Fruit fly (Drosophila melanogaster): ENCODE measurements around the gene Idgf3.

Gene Idgf3

DNA sequence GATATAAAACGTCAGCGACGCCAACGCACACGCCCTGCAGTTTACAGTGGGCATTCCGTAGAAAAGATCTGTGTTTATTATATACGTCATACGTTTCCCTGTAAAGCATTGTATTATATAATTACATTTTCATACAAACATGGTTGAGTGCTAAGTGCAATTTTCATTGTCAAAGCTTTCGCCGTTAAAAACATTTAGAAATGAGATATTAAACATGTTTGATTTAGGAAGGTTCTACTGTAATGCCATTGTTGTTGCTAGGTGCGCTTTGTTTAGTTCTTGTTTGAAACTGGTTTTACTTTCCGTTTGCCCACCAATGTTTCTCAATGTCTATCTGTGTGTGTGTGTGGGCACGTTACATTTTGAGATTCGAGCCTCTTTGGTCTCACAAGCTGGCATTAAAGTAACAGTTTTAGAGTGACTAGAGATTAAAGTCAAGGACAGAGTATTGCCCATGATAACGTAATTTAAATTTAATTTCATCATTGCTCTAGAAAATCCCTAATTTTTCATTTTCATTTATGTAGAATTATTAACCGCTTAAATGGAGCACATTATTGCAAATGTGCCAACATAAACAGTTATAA is 42.0 kb downstream of the Idgf3 start (continued):
- TF ChIP-seq CG31627 (GFP tag; optimal IDR thresholded peaks at IDR 0.05): peak; percentile 86
- TF ChIP-seq lz (GFP tag; optimal IDR thresholded peaks at IDR 0.05): peak; percentile 90
- TF ChIP-seq Gug (GFP tag; IDR thresholded peaks at IDR 0.05): peak; percentile 80; the same call in 1 of the 2 replicates
- peak; percentile 92 for TF ChIP-seq pdm3 (GFP tag; optimal IDR thresholded peaks at IDR 0.05)
- TF ChIP-seq CG34406 (GFP tag; optimal IDR thresholded peaks at IDR 0.05): peak; percentile 87
- peak; percentile 89 for TF ChIP-seq CG10669 (GFP tag; optimal IDR thresholded peaks at IDR 0.05)
- TF ChIP-seq CG11902 (GFP tag; optimal IDR thresholded peaks at IDR 0.05): peak; percentile 60
- peak; percentile 88 for TF ChIP-seq CG16779 (tag; optimal IDR thresholded peaks at IDR 0.05)
- TF ChIP-seq svp (GFP tag): peak; percentile 93
- peak; percentile 91 for TF ChIP-seq CG32006 (GFP tag; optimal IDR thresholded peaks at IDR 0.05)
- no peak for TF ChIP-seq Hr38 (GFP tag; optimal IDR thresholded peaks at IDR 0.05)
- peak; percentile 91 for TF ChIP-seq dsx (GFP tag; optimal IDR thresholded peaks at IDR 0.05; ENCODE audit: poor library complexity, severe bottlenecking)
- TF ChIP-seq Hr4 (GFP tag; optimal IDR thresholded peaks at IDR 0.05): peak; percentile 89
- peak; percentile 90 for TF ChIP-seq CG8119 (GFP tag; IDR thresholded peaks at IDR 0.05)
- TF ChIP-seq ss (GFP tag; optimal IDR thresholded peaks at IDR 0.05): peak; percentile 88 to 90
- TF ChIP-seq CG7368 (GFP tag; optimal IDR thresholded peaks at IDR 0.05): peak; percentile 80
- peak; percentile 86 for TF ChIP-seq CG6276 (GFP tag; optimal IDR thresholded peaks at IDR 0.05)
- TF ChIP-seq CG6163 (GFP tag; IDR thresholded peaks at IDR 0.05): peak; percentile 92
- peak; percentile 84 for TF ChIP-seq CG3919 (GFP tag; optimal IDR thresholded peaks at IDR 0.05)
- peak; percentile 92 for TF ChIP-seq Eip75B (GFP tag; optimal IDR thresholded peaks at IDR 0.05)
- TF ChIP-seq Lpt (GFP tag; optimal IDR thresholded peaks at IDR 0.05): peak; percentile 87
- peak; percentile 60 for TF ChIP-seq Blimp-1 (GFP tag; optimal IDR thresholded peaks at IDR 0.05)
- peak; percentile 84 for TF ChIP-seq Hr39 (GFP tag; optimal IDR thresholded peaks at IDR 0.05)

DNA sequence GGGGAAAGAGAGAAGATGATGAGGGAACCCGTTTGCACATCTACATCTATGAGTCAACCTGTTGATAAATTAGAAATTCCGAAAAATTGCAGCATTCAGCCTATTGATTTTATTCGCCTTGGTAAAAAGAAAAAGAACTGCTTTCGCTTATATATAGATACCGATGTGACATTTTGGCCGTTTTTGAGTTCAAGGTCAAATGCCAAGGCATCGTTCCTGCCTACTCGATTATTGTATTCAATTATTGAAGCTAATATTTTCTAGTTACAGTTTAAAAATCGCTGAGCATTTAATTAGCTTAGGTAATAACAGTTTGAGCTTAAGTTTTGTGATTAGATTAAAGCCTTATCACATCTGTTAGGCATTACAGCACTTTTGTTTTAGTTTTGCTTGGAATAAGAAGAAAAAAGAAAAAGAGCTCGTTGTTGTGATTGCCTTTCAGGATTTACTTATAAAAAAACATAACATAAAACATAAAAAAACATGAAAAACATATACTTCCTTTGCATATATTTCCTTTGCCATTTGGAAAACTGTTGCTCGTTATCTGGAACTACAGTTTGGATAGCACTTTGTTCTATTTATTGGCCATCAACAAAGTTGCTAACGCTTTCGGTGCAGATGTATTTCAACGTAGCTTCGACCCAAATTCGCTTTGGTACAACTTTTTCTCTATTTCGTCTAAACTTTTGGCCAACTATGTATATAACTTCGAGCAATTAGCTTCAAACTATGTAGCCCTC is 43.5 kb downstream of the Idgf3 start:
- no peak for TF ChIP-seq CG11902 (GFP tag; optimal IDR thresholded peaks at IDR 0.05)
- no peak for TF ChIP-seq dac (GFP tag; optimal IDR thresholded peaks at IDR 0.05)
- no peak for TF ChIP-seq Eip78C (GFP tag)
- no peak for TF ChIP-seq Met (GFP tag; optimal IDR thresholded peaks at IDR 0.05)
- no peak for TF ChIP-seq Sox102F (GFP tag; optimal IDR thresholded peaks at IDR 0.05)
- no peak for TF ChIP-seq fd85E (GFP tag; optimal IDR thresholded peaks at IDR 0.05)
- peak; percentile 9 for TF ChIP-seq svp (GFP tag)
- TF ChIP-seq CG4318 (GFP tag; optimal IDR thresholded peaks at IDR 0.05): no peak
- no peak for TF ChIP-seq dsx (GFP tag; optimal IDR thresholded peaks at IDR 0.05; ENCODE audit: poor library complexity, severe bottlenecking)

- peak; percentile 59 for TF ChIP-seq Eip75B (GFP tag; optimal IDR thresholded peaks at IDR 0.05)
- TF ChIP-seq Met (GFP tag; optimal IDR thresholded peaks at IDR 0.05): peak; percentile 29
- TF ChIP-seq Ets21C (GFP tag; optimal IDR thresholded peaks at IDR 0.05): peak; percentile 72
- peak; percentile 96 for TF ChIP-seq Hr4 (GFP tag; optimal IDR thresholded peaks at IDR 0.05)
- TF ChIP-seq CG34406 (GFP tag; optimal IDR thresholded peaks at IDR 0.05): peak; percentile 96
- TF ChIP-seq Blimp-1 (GFP tag; optimal IDR thresholded peaks at IDR 0.05): no peak
- no peak for TF ChIP-seq fkh (GFP tag; optimal IDR thresholded peaks at IDR 0.05)
- peak; percentile 92 for TF ChIP-seq CG6792 (GFP tag; optimal IDR thresholded peaks at IDR 0.05)
- TF ChIP-seq CG10669 (GFP tag; optimal IDR thresholded peaks at IDR 0.05): no peak
- peak; percentile 96 for TF ChIP-seq CG32006 (GFP tag; optimal IDR thresholded peaks at IDR 0.05)
- no peak for TF ChIP-seq CG9139 (GFP tag; optimal IDR thresholded peaks at IDR 0.05)
- peak; percentile 97 for TF ChIP-seq CG8119 (GFP tag; IDR thresholded peaks at IDR 0.05)
- no peak for TF ChIP-seq CG11762 (GFP tag; optimal IDR thresholded peaks at IDR 0.05; ENCODE audit: insufficient read depth)
- TF ChIP-seq vri (GFP tag; optimal IDR thresholded peaks at IDR 0.05): peak; percentile 74
- peak; percentile 78 for TF ChIP-seq Smox (GFP tag; optimal IDR thresholded peaks at IDR 0.05)
- no peak for TF ChIP-seq CG11902 (GFP tag; optimal IDR thresholded peaks at IDR 0.05)
- TF ChIP-seq Sox102F (GFP tag; optimal IDR thresholded peaks at IDR 0.05): peak; percentile 82
- TF ChIP-seq OdsH (GFP tag; optimal IDR thresholded peaks at IDR 0.05): peak; percentile 95
- TF ChIP-seq Sox15 (GFP tag; optimal IDR thresholded peaks at IDR 0.05): peak; percentile 82
- peak; percentile 86 for TF ChIP-seq CG16779 (tag; optimal IDR thresholded peaks at IDR 0.05)
- peak; percentile 94 for TF ChIP-seq Lpt (GFP tag; optimal IDR thresholded peaks at IDR 0.05)
- TF ChIP-seq dsx (GFP tag; optimal IDR thresholded peaks at IDR 0.05; ENCODE audit: poor library complexity, severe bottlenecking): no peak
- no peak for TF ChIP-seq CG3032 (tag; optimal IDR thresholded peaks at IDR 0.05)
- TF ChIP-seq lz (GFP tag; optimal IDR thresholded peaks at IDR 0.05): peak; percentile 83
- peak; percentile 28 for TF ChIP-seq svp (GFP tag)
- TF ChIP-seq CG8319 (GFP tag; optimal IDR thresholded peaks at IDR 0.05): no peak
- peak; percentile 94 for TF ChIP-seq net (GFP tag; optimal IDR thresholded peaks at IDR 0.05)
- peak; percentile 94 for TF ChIP-seq pdm3 (GFP tag; optimal IDR thresholded peaks at IDR 0.05)
- TF ChIP-seq CG11294 (GFP tag; IDR thresholded peaks at IDR 0.05): no peak
- no peak for TF ChIP-seq Ets96B (tag; optimal IDR thresholded peaks at IDR 0.05)
Measured at dm6 chr2L:16495193-16495780, 44.6 kb downstream of the Idgf3 start.

Data from whole organism, prepupa.